Fruit fly (Drosophila melanogaster) whole organism, embryonic: Measurements from ENCODE around the gene CG4000.
A peak's percentile ranks its signal among the peaks of the same experiment; 100 is the strongest.

Source experiments
- Adf1 ChIP-seq: fragments of 200-800 bp; sonication (Bioruptor generic); IDR thresholded peaks from 2 replicates; pipeline ENCODE4 v1.3.6; 2022; ENCODE audit warnings: missing biosample characterization, missing genetic modification characterization
- B-H2 ChIP-seq: fragments of 200-800 bp; sonication (Bioruptor generic); optimal IDR thresholded peaks from 2 replicates; lab custom pipeline; 2018; ENCODE audit warnings: missing biosample characterization, mild to moderate bottlenecking, missing genetic modification characterization
- CG11695 ChIP-seq: fragments of 200-800 bp; sonication (Bioruptor generic); IDR thresholded peaks from 3 replicates; pipeline ENCODE4 v1.3.6; 2022; ENCODE audit warnings: missing biosample characterization, missing genetic modification characterization
- CG11696 ChIP-seq: fragments of 200-800 bp; sonication (Bioruptor generic); IDR thresholded peaks from 2 replicates; pipeline ENCODE4 v1.3.6; 2022; ENCODE audit warnings: missing biosample characterization, missing genetic modification characterization
- CG12391 ChIP-seq: fragments of 200-800 bp; sonication (Bioruptor generic); optimal IDR thresholded peaks from 3 replicates; lab custom pipeline; 2018; ENCODE audit warnings: missing biosample characterization, mild to moderate bottlenecking, missing genetic modification characterization, moderate library complexity
- CG12744 ChIP-seq: fragments of 200-800 bp; sonication (Bioruptor generic); optimal IDR thresholded peaks from 2 replicates; lab custom pipeline; 2016; ENCODE audit warnings: missing biosample characterization, missing genetic modification characterization
- CG13296 ChIP-seq: fragments of 200-800 bp; sonication (Bioruptor generic); optimal IDR thresholded peaks from 3 replicates; lab custom pipeline; 2018; ENCODE audit warnings: missing biosample characterization, mild to moderate bottlenecking, missing genetic modification characterization
- CG15011 ChIP-seq: fragments of 200-800 bp; sonication (Bioruptor generic); optimal IDR thresholded peaks from 3 replicates; lab custom pipeline; 2018; ENCODE audit warnings: missing biosample characterization, mild to moderate bottlenecking, missing genetic modification characterization
- CG16779 ChIP-seq: fragments of 200-800 bp; sonication (Bioruptor generic); IDR thresholded peaks from 2 replicates; pipeline ENCODE4 v1.3.6; 2022; ENCODE audit warnings: missing biosample characterization, missing genetic modification characterization
- CG17328 ChIP-seq: fragments of 200-800 bp; sonication (Bioruptor generic); IDR thresholded peaks from 2 replicates; pipeline ENCODE4 v1.3.6; 2022; ENCODE audit warnings: missing biosample characterization, missing genetic modification characterization
- CG2120 ChIP-seq: fragments of 200-800 bp; sonication (Bioruptor generic); optimal IDR thresholded peaks from 3 replicates; lab custom pipeline; 2016; ENCODE audit warnings: missing biosample characterization, missing genetic modification characterization
- CG2712 ChIP-seq: fragments of 200-800 bp; optimal IDR thresholded peaks from 3 replicates; lab custom pipeline; 2019; ENCODE audit warnings: missing biosample characterization, mild to moderate bottlenecking, missing genetic modification characterization, moderate library complexity
- CG30020 ChIP-seq: fragments of 200-800 bp; optimal IDR thresholded peaks from 2 replicates; lab custom pipeline; 2019; ENCODE audit warnings: missing biosample characterization, mild to moderate bottlenecking, missing genetic modification characterization, moderate library complexity
- CG31365 ChIP-seq: fragments of 200-800 bp; sonication (Bioruptor generic); optimal IDR thresholded peaks from 2 replicates; lab custom pipeline; 2018; ENCODE audit warnings: missing biosample characterization, mild to moderate bottlenecking, missing genetic modification characterization
- CG4424 ChIP-seq: fragments of 200-800 bp; sonication (Bioruptor generic); optimal IDR thresholded peaks from 3 replicates; lab custom pipeline; 2016; ENCODE audit warnings: missing biosample characterization, missing genetic modification characterization
- CG4854 ChIP-seq: fragments of 200-800 bp; sonication (Bioruptor generic); optimal IDR thresholded peaks from 2 replicates; lab custom pipeline; 2016; ENCODE audit warnings: missing biosample characterization, missing genetic modification characterization, inconsistent platforms
- CG6765 ChIP-seq: fragments of 200-800 bp; sonication (Bioruptor generic); optimal IDR thresholded peaks from 3 replicates; lab custom pipeline; 2017; ENCODE audit warnings: missing biosample characterization, mild to moderate bottlenecking, missing genetic modification characterization
- CG7556 ChIP-seq: fragments of 200-800 bp; sonication (Bioruptor generic); optimal IDR thresholded peaks from 2 replicates; lab custom pipeline; 2017; ENCODE audit warnings: missing biosample characterization, mild to moderate bottlenecking, missing genetic modification characterization
- CG8478 ChIP-seq: fragments of >200 bp; optimal IDR thresholded peaks from 2 replicates; lab custom pipeline; 2018
- CTCF ChIP-seq: fragments of 200-800 bp; sonication (Bioruptor generic); optimal IDR thresholded peaks from 2 replicates; lab custom pipeline; 2017; ENCODE audit warnings: missing biosample characterization, mild to moderate bottlenecking, missing genetic modification characterization, moderate library complexity
- D19B ChIP-seq: fragments of 200-800 bp; sonication (Bioruptor generic); optimal IDR thresholded peaks from 2 replicates; lab custom pipeline; 2017; ENCODE audit warnings: missing biosample characterization, mild to moderate bottlenecking, missing genetic modification characterization
- Doc2 ChIP-seq: fragments of 200-800 bp; sonication (Bioruptor generic); IDR thresholded peaks from 2 replicates; pipeline ENCODE4 v1.3.6; 2022; ENCODE audit warnings: missing biosample characterization, missing genetic modification characterization
- Doc3 ChIP-seq: fragments of 200-800 bp; sonication (Bioruptor generic); IDR thresholded peaks from 3 replicates; pipeline ENCODE4 v1.3.6; 2022; ENCODE audit warnings: missing biosample characterization, missing genetic modification characterization; ENCODE audit not compliant: partially characterized antibody
- E2f1 ChIP-seq: fragments of 200-800 bp; sonication (Bioruptor generic); IDR thresholded peaks from 2 replicates; pipeline ENCODE4 v1.3.6; 2022; ENCODE audit warnings: missing biosample characterization, missing genetic modification characterization
- E2f2 ChIP-seq: fragments of 200-800 bp; sonication (Bioruptor generic); IDR thresholded peaks from 2 replicates; pipeline ENCODE4 v1.3.6; 2022; ENCODE audit warnings: missing biosample characterization, missing genetic modification characterization
- Elba2 ChIP-seq: fragments of 200-800 bp; sonication (Bioruptor generic); optimal IDR thresholded peaks from 3 replicates; lab custom pipeline; 2016; ENCODE audit warnings: missing biosample characterization, missing genetic modification characterization
- Fer3 ChIP-seq: fragments of 200-800 bp; sonication (Bioruptor generic); optimal IDR thresholded peaks from 2 replicates; lab custom pipeline; 2018; ENCODE audit warnings: missing biosample characterization, mild to moderate bottlenecking, missing genetic modification characterization, moderate library complexity
- Hr51 ChIP-seq, 2 experiments: fragments of 200-800 bp; sonication (Bioruptor generic); optimal IDR thresholded peaks; 2 replicates in 1 of 2; 3 replicates in 1 of 2; lab custom pipeline; 2016 to 2018; ENCODE audit warnings: missing biosample characterization in 2 of 2, missing genetic modification characterization in 2 of 2, mild to moderate bottlenecking in 1 of 2, moderate library complexity in 1 of 2
- Hr78 ChIP-seq, 2 experiments: fragments of 200-800 bp in 1 of 2; fragments of >200 bp in 1 of 2; sonication (Bioruptor generic) in 1 of 2; optimal IDR thresholded peaks; 2 replicates each; lab custom pipeline; 2017 to 2019; ENCODE audit warnings: missing biosample characterization in 2 of 2, missing genetic modification characterization in 2 of 2, mild to moderate bottlenecking in 1 of 2, moderate library complexity in 1 of 2
- MESR4 ChIP-seq: fragments of 200-800 bp; sonication (Bioruptor generic); optimal IDR thresholded peaks from 2 replicates; lab custom pipeline; 2018; ENCODE audit warnings: missing biosample characterization, mild to moderate bottlenecking, missing genetic modification characterization, moderate library complexity
- MTF-1 ChIP-seq: fragments of 200-800 bp; sonication (Bioruptor generic); optimal IDR thresholded peaks from 2 replicates; lab custom pipeline; 2018; ENCODE audit warnings: missing biosample characterization, mild to moderate bottlenecking, missing genetic modification characterization, borderline replicate concordance
- Mad ChIP-seq: fragments of 200-800 bp; sonication (Bioruptor generic); optimal IDR thresholded peaks from 2 replicates; lab custom pipeline; 2016; ENCODE audit warnings: missing biosample characterization, missing genetic modification characterization
- NC2α ChIP-seq: fragments of 200-800 bp; sonication (Bioruptor generic); optimal IDR thresholded peaks from 2 replicates; lab custom pipeline; 2016; ENCODE audit warnings: missing biosample characterization, missing genetic modification characterization
- Nf-YC ChIP-seq: fragments of 200-800 bp; optimal IDR thresholded peaks from 3 replicates; lab custom pipeline; 2019; ENCODE audit warnings: missing biosample characterization, mild to moderate bottlenecking, missing genetic modification characterization, moderate library complexity
- Ssrp ChIP-seq: fragments of 200-800 bp; sonication (Bioruptor generic); optimal IDR thresholded peaks from 2 replicates; lab custom pipeline; 2018; ENCODE audit warnings: missing biosample characterization, mild to moderate bottlenecking, missing genetic modification characterization, moderate library complexity
- al ChIP-seq: fragments of 200-800 bp; sonication (Bioruptor generic); IDR thresholded peaks from 2 replicates; pipeline ENCODE4 v1.3.6; 2022; ENCODE audit warnings: missing biosample characterization, missing genetic modification characterization
- bsh ChIP-seq, 2 experiments: fragments of 200-800 bp; sonication (Bioruptor generic); optimal IDR thresholded peaks; 2 replicates each; lab custom pipeline; 2017 to 2018; ENCODE audit warnings: mild to moderate bottlenecking in 2 of 2, missing biosample characterization in 2 of 2, missing genetic modification characterization in 2 of 2, moderate library complexity in 1 of 2
- btn ChIP-seq: fragments of 200-800 bp; sonication (Bioruptor generic); optimal IDR thresholded peaks from 2 replicates; lab custom pipeline; 2016; ENCODE audit warnings: missing biosample characterization, missing genetic modification characterization
- cato ChIP-seq: fragments of 200-800 bp; sonication (Bioruptor generic); optimal IDR thresholded peaks from 2 replicates; lab custom pipeline; 2016; ENCODE audit warnings: missing biosample characterization, missing genetic modification characterization, borderline replicate concordance
- crol ChIP-seq: fragments of 200-800 bp; sonication (Bioruptor generic); IDR thresholded peaks from 2 replicates; pipeline ENCODE4 v1.3.6; 2022; ENCODE audit warnings: missing biosample characterization, missing genetic modification characterization
- esg ChIP-seq: fragments of 200-800 bp; sonication (Bioruptor generic); conservative IDR thresholded peaks from 2 replicates; pipeline ENCODE4 v1.3.6; 2022; ENCODE audit warnings: missing biosample characterization, missing genetic modification characterization
- gsb ChIP-seq: fragments of 200-800 bp; sonication (Bioruptor generic); IDR thresholded peaks from 2 replicates; pipeline ENCODE4 v1.3.6; 2022; ENCODE audit warnings: missing biosample characterization, missing genetic modification characterization
- nmo ChIP-seq: fragments of 200-800 bp; sonication (Bioruptor generic); optimal IDR thresholded peaks from 2 replicates; lab custom pipeline; 2018; ENCODE audit warnings: missing biosample characterization, mild to moderate bottlenecking, missing genetic modification characterization, moderate library complexity
- oc ChIP-seq: fragments of 200-800 bp; sonication (Bioruptor generic); optimal IDR thresholded peaks from 2 replicates; lab custom pipeline; 2018; ENCODE audit warnings: missing biosample characterization, mild to moderate bottlenecking, missing genetic modification characterization, moderate library complexity
- pfk ChIP-seq: fragments of 200-800 bp; sonication (Bioruptor generic); optimal IDR thresholded peaks from 2 replicates; lab custom pipeline; 2018; ENCODE audit warnings: missing biosample characterization, mild to moderate bottlenecking, missing genetic modification characterization, moderate library complexity
- ro ChIP-seq: fragments of 200-800 bp; sonication (Bioruptor generic); IDR thresholded peaks from 2 replicates; pipeline ENCODE4 v1.3.6; 2022; ENCODE audit warnings: missing biosample characterization, missing genetic modification characterization
- schlank ChIP-seq: fragments of 200-800 bp; sonication (Bioruptor generic); optimal IDR thresholded peaks from 2 replicates; lab custom pipeline; 2018; ENCODE audit warnings: missing biosample characterization, mild to moderate bottlenecking, missing genetic modification characterization
- stc ChIP-seq: fragments of 200-800 bp; sonication (Bioruptor generic); IDR thresholded peaks from 2 replicates; pipeline ENCODE4 v1.3.6; 2022; ENCODE audit warnings: missing biosample characterization, missing genetic modification characterization
- stwl ChIP-seq: fragments of 200-800 bp; sonication (Bioruptor generic); optimal IDR thresholded peaks from 3 replicates; lab custom pipeline; 2018; ENCODE audit warnings: missing biosample characterization, mild to moderate bottlenecking, missing genetic modification characterization, moderate library complexity
- unpg ChIP-seq: fragments of 200-800 bp; sonication (Bioruptor generic); optimal IDR thresholded peaks from 3 replicates; lab custom pipeline; 2018; ENCODE audit warnings: missing biosample characterization, mild to moderate bottlenecking, missing genetic modification characterization, moderate library complexity
- usp ChIP-seq: fragments of >200 bp; optimal IDR thresholded peaks from 2 replicates; lab custom pipeline; 2017; ENCODE audit warnings: missing biosample characterization, missing genetic modification characterization
- zf30C ChIP-seq: fragments of 200-800 bp; sonication (Bioruptor generic); optimal IDR thresholded peaks from 3 replicates; lab custom pipeline; 2018; ENCODE audit warnings: missing biosample characterization, mild to moderate bottlenecking, missing genetic modification characterization

Gene CG4000

dm6 chr3R:20635735-20636134 lies 41.4 kb downstream of the CG4000 start (continued):
- TF ChIP-seq CG2712 (tag; lab: Kevin White, UChicago) (no peak), CG12744 (GFP tag; lab: Kevin White, UChicago) (no peak), bsh (GFP tag; optimal IDR thresholded peaks at IDR 0.05; lab: Kevin White, UChicago) (no peak), D19B (GFP tag; lab: Kevin White, UChicago) (no peak), CG15011 (no peak), usp (GFP tag; lab: Kevin White, UChicago) (no peak), CG4424 (no peak), CG11695 (no peak), B-H2 (GFP tag; lab: Kevin White, UChicago) (no peak), CG11696 (GFP tag; lab: Robert Waterston, UW) (no peak), gsb (GFP tag; lab: Robert Waterston, UW) (no peak), esg (GFP tag; lab: Robert Waterston, UW) (no peak), CG31365 (tag; lab: Kevin White, UChicago) (no peak), nmo (no peak), CG2120 (GFP tag; lab: Kevin White, UChicago) (no peak), Hr51 (GFP tag; optimal IDR thresholded peaks at IDR 0.05; lab: Kevin White, UChicago) (no peak), CG12391 (tag; lab: Kevin White, UChicago) (no peak), unpg (no peak), CG17328 (no peak), MTF-1 (GFP tag; lab: Kevin White, UChicago) (no peak), E2f1 (GFP tag; lab: Robert Waterston, UW) (peak; percentile 28; the same call in 1 of the 2 replicates), CG13296 (no peak), btn (no peak), E2f2 (GFP tag; lab: Robert Waterston, UW) (peak; percentile 93), pfk (GFP tag; lab: Kevin White, UChicago) (no peak), MESR4 (GFP tag; lab: Kevin White, UChicago) (peak; percentile 8), CTCF (GFP tag; lab: Kevin White, UChicago) (no peak), zf30C (GFP tag; lab: Kevin White, UChicago) (no peak), Doc2 (GFP tag; lab: Robert Waterston, UW) (no peak), al (GFP tag; lab: Robert Waterston, UW) (0 out of 2 replicates have a peak, but pooled peaks have one; percentile 7), Nf-YC (no peak), CG4854 (no peak), CG7556 (GFP tag; lab: Kevin White, UChicago) (no peak), stwl (no peak), CG16779 (no peak), Doc3 (no peak), Ssrp (tag; lab: Kevin White, UChicago) (no peak), schlank (no peak), ro (no peak), Mad (GFP tag; lab: Kevin White, UChicago) (no peak), oc (tag; lab: Kevin White, UChicago) (no peak), Fer3 (tag; lab: Kevin White, UChicago) (no peak), NC2α (GFP tag; lab: Kevin White, UChicago) (peak; percentile 16), crol (GFP tag; lab: Robert Waterston, UW) (no peak), stc (GFP tag; lab: Robert Waterston, UW) (0 out of 2 replicates have a peak, but pooled peaks have one; percentile 27), Hr78 (GFP tag; optimal IDR thresholded peaks at IDR 0.05; lab: Kevin White, UChicago) (no peak), Adf1 (no peak), cato (GFP tag; lab: Kevin White, UChicago) (no peak), Elba2 (GFP tag; lab: Kevin White, UChicago) (no peak), CG30020 (tag; lab: Kevin White, UChicago) (no peak), CG8478 (lab: Kevin White, UChicago) (no peak), CG6765 (GFP tag; lab: Kevin White, UChicago) (peak; percentile 13)
